Worm (Caenorhabditis elegans): Measurements from ENCODE around the gene M01F1.8.

Gene M01F1.8

ce11 chrIII:3543071-3543470 is 40.7 kb upstream of the M01F1.8 start:
- TF ChIP-seq sem-4 (tag; optimal IDR thresholded peaks at IDR 0.05) (peak; percentile 43), mbf-1 (tag; optimal IDR thresholded peaks at IDR 0.05) (no peak), fos-1 (tag; optimal IDR thresholded peaks at IDR 0.05) (no peak), ztf-1 (GFP tag; conservative IDR thresholded peaks at IDR 0.05) (no peak), dmd-4 (tag; optimal IDR thresholded peaks at IDR 0.05) (no peak), zag-1 (tag; optimal IDR thresholded peaks at IDR 0.05) (peak; percentile 47), nhr-11 (tag; optimal IDR thresholded peaks at IDR 0.05) (no peak), gmeb-1 (tag; optimal IDR thresholded peaks at IDR 0.05) (no peak), nhr-21 (tag; optimal IDR thresholded peaks at IDR 0.05) (no peak), lin-39 (tag; optimal IDR thresholded peaks at IDR 0.05) (no peak), aly-2 (tag; optimal IDR thresholded peaks at IDR 0.05) (no peak), lin-13 (GFP tag; optimal IDR thresholded peaks at IDR 0.05) (no peak), lsy-2 (tag; optimal IDR thresholded peaks at IDR 0.05) (no peak), elt-3 (tag; optimal IDR thresholded peaks at IDR 0.05) (no peak), mab-5 (tag; optimal IDR thresholded peaks at IDR 0.05) (no peak), alr-1 (tag; optimal IDR thresholded peaks at IDR 0.05) (no peak), sma-9 (GFP tag; optimal IDR thresholded peaks at IDR 0.05) (peak; percentile 1), sma-9 (tag; optimal IDR thresholded peaks at IDR 0.05) (no peak), snpc-4 (tag; optimal IDR thresholded peaks at IDR 0.05) (no peak), sma-3 (GFP tag; optimal IDR thresholded peaks at IDR 0.05) (no peak), unc-39 (tag; optimal IDR thresholded peaks at IDR 0.05) (no peak), mdl-1 (tag; optimal IDR thresholded peaks at IDR 0.05) (no peak), C34F6.9 (tag; optimal IDR thresholded peaks at IDR 0.05) (peak; percentile 24), nhr-12 (tag; optimal IDR thresholded peaks at IDR 0.05) (no peak)

- peak in 1 of 2 experiments; percentile 26 for TF ChIP-seq lsy-2 (tag; optimal IDR thresholded peaks at IDR 0.05)
- TF ChIP-seq sem-4 (tag; optimal IDR thresholded peaks at IDR 0.05) = peak; percentile 1
- TF ChIP-seq F13H6.1 (tag; optimal IDR thresholded peaks at IDR 0.05) = peak; percentile 19
- peak; percentile 28 for TF ChIP-seq unc-55 (GFP tag; optimal IDR thresholded peaks at IDR 0.05)
- TF ChIP-seq ztf-1 (GFP tag; conservative IDR thresholded peaks at IDR 0.05) = no peak
- no peak for TF ChIP-seq nhr-12 (tag; optimal IDR thresholded peaks at IDR 0.05)
- TF ChIP-seq zag-1 (tag; optimal IDR thresholded peaks at IDR 0.05) = peak; percentile 85
- peak; percentile 35 for TF ChIP-seq C34F6.9 (tag; optimal IDR thresholded peaks at IDR 0.05)
- TF ChIP-seq nhr-129 (tag; optimal IDR thresholded peaks at IDR 0.05) = peak; percentile 22
- TF ChIP-seq fos-1 (tag; optimal IDR thresholded peaks at IDR 0.05) = no peak
Observed at ce11 chrIII:3542105-3542504, 39.8 kb upstream of the M01F1.8 start.

ce11 chrIII:3541539-3541938 is 39.2 kb upstream of the M01F1.8 start, which contains the start of gene ben-1:
TSS of gene ben-1 (minus strand) at chrIII:3541639.
- TF ChIP-seq unc-39 (tag; optimal IDR thresholded peaks at IDR 0.05) (no peak), ceh-16 (tag; optimal IDR thresholded peaks at IDR 0.05) (no peak), lsy-2 (tag; optimal IDR thresholded peaks at IDR 0.05) (no peak), nhr-6 (tag; optimal IDR thresholded peaks at IDR 0.05) (no peak), lin-39 (tag; optimal IDR thresholded peaks at IDR 0.05) (no peak), fos-1 (tag; optimal IDR thresholded peaks at IDR 0.05) (no peak), Y55F3AM.14 (GFP tag; optimal IDR thresholded peaks at IDR 0.05) (no peak), unc-62 (GFP tag; optimal IDR thresholded peaks at IDR 0.05) (no peak), R02D3.7 (tag; optimal IDR thresholded peaks at IDR 0.05) (no peak), mab-5 (tag; optimal IDR thresholded peaks at IDR 0.05) (no peak), lin-11 (tag; optimal IDR thresholded peaks at IDR 0.05) (no peak), ztf-4 (tag; optimal IDR thresholded peaks at IDR 0.05) (no peak), elt-1 (tag; optimal IDR thresholded peaks at IDR 0.05) (no peak), sma-3 (GFP tag; optimal IDR thresholded peaks at IDR 0.05) (no peak), sem-4 (tag; optimal IDR thresholded peaks at IDR 0.05) (no peak), ceh-82 (tag; optimal IDR thresholded peaks at IDR 0.05) (no peak), nhr-23 (tag; optimal IDR thresholded peaks at IDR 0.05) (no peak), nhr-21 (tag; optimal IDR thresholded peaks at IDR 0.05) (no peak), gmeb-1 (tag; optimal IDR thresholded peaks at IDR 0.05) (no peak), egl-27 (tag; optimal IDR thresholded peaks at IDR 0.05) (no peak)

ce11 chrIII:3541093-3541492 is 38.7 kb upstream of the M01F1.8 start:
- TF ChIP-seq F13H6.1 (tag; optimal IDR thresholded peaks at IDR 0.05) = no peak
- TF ChIP-seq sma-3 (GFP tag; optimal IDR thresholded peaks at IDR 0.05) = no peak
- no peak for TF ChIP-seq snpc-4 (tag; optimal IDR thresholded peaks at IDR 0.05)
- no peak for TF ChIP-seq nhr-25 (tag; optimal IDR thresholded peaks at IDR 0.05)
- no peak for TF ChIP-seq Y55F3AM.14 (GFP tag; optimal IDR thresholded peaks at IDR 0.05)
- no peak for TF ChIP-seq nhr-12 (tag; optimal IDR thresholded peaks at IDR 0.05)
- TF ChIP-seq R02D3.7 (tag; optimal IDR thresholded peaks at IDR 0.05) = no peak
- no peak for TF ChIP-seq peb-1 (tag; optimal IDR thresholded peaks at IDR 0.05)
- no peak for TF ChIP-seq ZK546.5 (tag; optimal IDR thresholded peaks at IDR 0.05)
- no peak for TF ChIP-seq nhr-23 (tag; optimal IDR thresholded peaks at IDR 0.05)
- no peak for TF ChIP-seq lin-39 (tag; optimal IDR thresholded peaks at IDR 0.05)
- TF ChIP-seq mab-5 (tag; optimal IDR thresholded peaks at IDR 0.05) = no peak
- no peak for TF ChIP-seq C34F6.9 (tag; optimal IDR thresholded peaks at IDR 0.05)
- TF ChIP-seq nhr-11 (tag; optimal IDR thresholded peaks at IDR 0.05) = no peak
- no peak for TF ChIP-seq crh-2 (tag; optimal IDR thresholded peaks at IDR 0.05)
- no peak for TF ChIP-seq nhr-10 (tag; optimal IDR thresholded peaks at IDR 0.05)
- TF ChIP-seq nhr-77 (tag; optimal IDR thresholded peaks at IDR 0.05) = no peak
- TF ChIP-seq dmd-4 (tag; optimal IDR thresholded peaks at IDR 0.05) = no peak

All from whole organism, L2 larva.